Worm (Caenorhabditis elegans): Measurements from ENCODE around the gene F16G10.10.

DNA sequence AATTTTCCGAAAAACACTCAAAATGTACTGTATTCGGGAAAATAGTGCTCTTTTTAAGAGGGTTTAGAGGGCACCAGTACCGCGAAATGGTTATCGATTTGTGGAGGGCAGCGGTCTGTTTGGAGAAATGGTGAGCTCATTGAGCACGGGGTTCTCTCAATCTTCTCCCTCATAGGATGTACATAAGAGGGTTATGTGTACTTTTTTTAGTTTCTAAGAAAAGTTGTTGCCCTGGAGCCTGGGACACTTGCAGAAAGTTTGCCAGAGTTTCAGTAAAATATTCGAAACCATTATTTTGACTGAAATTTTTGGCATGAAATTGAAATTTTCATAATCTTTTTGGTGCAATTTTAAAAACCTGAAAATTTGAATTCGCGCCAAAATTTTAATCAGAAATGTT, 38.2 kb downstream of the F16G10.10 start, which contains the start of gene F43C11.10:
- TF ChIP-seq elt-1 (tag; optimal IDR thresholded peaks at IDR 0.05): no peak
- TF ChIP-seq lsy-12 (tag; optimal IDR thresholded peaks at IDR 0.05): no peak
- TF ChIP-seq mml-1 (tag; optimal IDR thresholded peaks at IDR 0.05): no peak
- TF ChIP-seq jun-1 (tag; optimal IDR thresholded peaks at IDR 0.05): no peak
- no peak for TF ChIP-seq egl-27 (tag; optimal IDR thresholded peaks at IDR 0.05)

Data from whole organism, L3 larva.